Worm (Caenorhabditis elegans): ENCODE measurements around the gene Y54E2A.5.

DNA sequence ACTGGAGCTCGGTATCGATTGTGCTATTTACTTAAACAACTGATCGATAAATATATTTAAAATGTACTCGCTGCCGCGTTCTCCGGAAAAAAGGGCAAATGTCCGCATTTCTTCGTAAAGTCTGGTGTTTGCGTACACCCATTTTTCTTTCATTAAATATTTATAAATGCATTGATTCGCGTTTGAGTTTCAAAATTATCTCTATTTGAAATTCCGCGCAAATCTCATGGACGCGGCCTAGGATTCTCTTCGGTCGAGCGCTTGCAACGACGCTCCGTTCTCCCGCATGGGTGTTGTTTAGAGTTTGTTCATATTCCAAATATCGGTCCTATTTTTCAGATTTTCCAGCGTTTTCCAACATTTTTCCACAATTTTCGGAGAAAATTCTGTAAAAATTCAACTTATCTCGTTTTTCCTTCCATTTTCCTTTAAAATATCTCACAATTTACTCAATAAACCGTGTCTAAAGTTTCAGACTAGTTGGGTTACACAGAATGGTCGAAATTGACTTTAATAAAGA lies 37.4 kb upstream of the Y54E2A.5 start, which contains the start of gene eif-3.B:
- TF ChIP-seq repo-1 (tag; optimal IDR thresholded peaks at IDR 0.05) (peak; percentile 33), rpc-1 (optimal IDR thresholded peaks at IDR 0.05) (no peak), rpc-1 (tag; optimal IDR thresholded peaks at IDR 0.05) (no peak), mxl-1 (tag; optimal IDR thresholded peaks at IDR 0.05) (no peak), hmg-1.2 (GFP tag; IDR thresholded peaks at IDR 0.05) (peak; percentile 38), unc-62 (GFP tag; optimal IDR thresholded peaks at IDR 0.05) (no peak), snpc-4 (GFP tag; optimal IDR thresholded peaks at IDR 0.05) (peak; percentile 45), snpc-4 (tag; optimal IDR thresholded peaks at IDR 0.05) (peak; percentile 13 to 86 (median 84)), ets-4 (GFP tag; optimal IDR thresholded peaks at IDR 0.05) (no peak), attf-3 (GFP tag; conservative IDR thresholded peaks at IDR 0.05) (peak; percentile 95), ztf-25 (GFP tag; IDR thresholded peaks at IDR 0.05) (0 out of 2 replicates have a peak, but pooled peaks have one; percentile 5), dpl-1 (GFP tag; optimal IDR thresholded peaks at IDR 0.05) (peak; percentile 71), F49E8.2 (tag; optimal IDR thresholded peaks at IDR 0.05; ENCODE audit: insufficient read depth) (peak; percentile 34)

Data from whole organism, young adult.